Worm (Caenorhabditis elegans) whole organism, young adult: ENCODE results near the gene F37A8.1.

Experiments
- B0019.2 ChIP-seq: fragments of 200-800 bp; sonication (Bioruptor generic); conservative IDR thresholded peaks from 2 replicates; pipeline ENCODE4 v1.3.6; 2022; ENCODE audit warnings: missing genetic modification reagents, missing genetic modification characterization, missing compliant biosample characterization
- F10E7.11 ChIP-seq: sonication (generic microtip); optimal IDR thresholded peaks from 2 replicates; lab custom pipeline; 2017; ENCODE audit warnings: mild to moderate bottlenecking, missing genetic modification characterization, moderate library complexity, missing compliant biosample characterization
- F22D6.2 ChIP-seq: sonication (generic microtip); optimal IDR thresholded peaks from 2 replicates; lab custom pipeline; 2016; ENCODE audit warnings: mild to moderate bottlenecking, missing genetic modification characterization, missing compliant biosample characterization
- F33H1.4 ChIP-seq: fragments of 200-800 bp; sonication (Bioruptor generic); IDR thresholded peaks from 2 replicates; pipeline ENCODE4 v1.3.6; 2022; ENCODE audit warnings: missing genetic modification reagents, missing genetic modification characterization, missing compliant biosample characterization
- F37B4.10 ChIP-seq: fragments of 200-800 bp; sonication (Bioruptor generic); IDR thresholded peaks from 2 replicates; pipeline ENCODE4 v1.3.6; 2022; ENCODE audit warnings: missing genetic modification characterization, missing compliant biosample characterization
- F49E8.2 ChIP-seq: sonication (generic microtip); optimal IDR thresholded peaks from 3 replicates; lab custom pipeline; 2017; ENCODE audit warnings: missing genetic modification characterization, mild to moderate bottlenecking, missing compliant biosample characterization, antibody characterized with exemption, moderate library complexity; ENCODE audit not compliant: insufficient read depth
- F55B11.4 ChIP-seq: sonication (generic microtip); optimal IDR thresholded peaks from 2 replicates; lab custom pipeline; 2016; ENCODE audit warnings: missing compliant biosample characterization, missing genetic modification characterization, borderline replicate concordance; ENCODE audit not compliant: insufficient read depth
- F57C9.4 ChIP-seq: sonication (generic microtip); optimal IDR thresholded peaks from 2 replicates; lab custom pipeline; 2017; ENCODE audit warnings: mild to moderate bottlenecking, missing genetic modification characterization, missing compliant biosample characterization
- K11D2.4 ChIP-seq: fragments of 200-800 bp; sonication (Bioruptor generic); IDR thresholded peaks from 2 replicates; pipeline ENCODE4 v1.3.6; 2022; ENCODE audit warnings: missing genetic modification reagents, missing genetic modification characterization, missing compliant biosample characterization
- T07F8.4 ChIP-seq: sonication (generic microtip); optimal IDR thresholded peaks from 2 replicates; lab custom pipeline; 2016; ENCODE audit warnings: mild to moderate bottlenecking, missing genetic modification characterization, moderate library complexity, missing compliant biosample characterization
- T26A5.8 ChIP-seq: sonication (generic microtip); optimal IDR thresholded peaks from 2 replicates; lab custom pipeline; 2016; ENCODE audit warnings: missing genetic modification characterization, missing compliant biosample characterization
- Y53G8AR.9 ChIP-seq: fragments of 200-800 bp; sonication (Bioruptor generic); conservative IDR thresholded peaks from 2 replicates; pipeline ENCODE4 v1.3.6; 2022; ENCODE audit warnings: missing genetic modification reagents, missing genetic modification characterization, missing compliant biosample characterization
- Y95B8A.8 ChIP-seq: fragments of 200-800 bp; sonication (Bioruptor generic); IDR thresholded peaks from 2 replicates; pipeline ENCODE4 v1.3.6; 2022; ENCODE audit warnings: missing genetic modification reagents, missing genetic modification characterization, missing compliant biosample characterization
- akir-1 ChIP-seq: fragments of 200-800 bp; sonication (Bioruptor generic); optimal IDR thresholded peaks from 2 replicates; lab custom pipeline; 2018; ENCODE audit warnings: mild to moderate bottlenecking, missing genetic modification characterization, moderate library complexity, missing compliant biosample characterization
- aptf-2 ChIP-seq: fragments of 200-800 bp; sonication (Bioruptor generic); conservative IDR thresholded peaks from 2 replicates; pipeline ENCODE4 v1.3.6; 2022; ENCODE audit warnings: missing genetic modification reagents, missing genetic modification characterization, missing compliant biosample characterization
- atf-7 ChIP-seq: sonication (generic microtip); optimal IDR thresholded peaks from 2 replicates; lab custom pipeline; 2017; ENCODE audit warnings: mild to moderate bottlenecking, missing genetic modification characterization, missing compliant biosample characterization
- ceh-58 ChIP-seq: fragments of 200-800 bp; sonication (Bioruptor generic); IDR thresholded peaks from 2 replicates; pipeline ENCODE4 v1.3.6; 2022; ENCODE audit warnings: missing genetic modification characterization, missing compliant biosample characterization
- ceh-91 ChIP-seq: fragments of 200-800 bp; sonication (Bioruptor generic); IDR thresholded peaks from 2 replicates; pipeline ENCODE4 v1.3.6; 2022; ENCODE audit warnings: missing genetic modification reagents, missing genetic modification characterization, missing compliant biosample characterization
- die-1 ChIP-seq: sonication (generic microtip); optimal IDR thresholded peaks from 2 replicates; lab custom pipeline; 2016; ENCODE audit warnings: missing genotype, mild to moderate bottlenecking, missing genetic modification characterization, missing compliant biosample characterization
- dpff-1 ChIP-seq: sonication (generic microtip); optimal IDR thresholded peaks from 2 replicates; lab custom pipeline; 2017; ENCODE audit warnings: mild to moderate bottlenecking, missing genetic modification characterization, missing compliant biosample characterization
- egl-44 ChIP-seq: fragments of 200-800 bp; sonication (Bioruptor generic); IDR thresholded peaks from 2 replicates; pipeline ENCODE4 v1.3.6; 2022; ENCODE audit warnings: missing genetic modification reagents, missing genetic modification characterization, missing compliant biosample characterization
- egrh-3 ChIP-seq: fragments of 200-800 bp; sonication (Bioruptor generic); IDR thresholded peaks from 2 replicates; pipeline ENCODE4 v1.3.6; 2022; ENCODE audit warnings: missing genetic modification reagents, missing genetic modification characterization, missing compliant biosample characterization
- ekl-4 ChIP-seq: fragments of 200-800 bp; sonication (Bioruptor generic); IDR thresholded peaks from 2 replicates; pipeline ENCODE4 v1.3.6; 2022; ENCODE audit warnings: missing genetic modification reagents, missing genetic modification characterization, missing compliant biosample characterization
- him-1 ChIP-seq: sonication (generic microtip); optimal IDR thresholded peaks from 2 replicates; lab custom pipeline; 2016; ENCODE audit warnings: missing genotype, missing genetic modification reagents, missing genetic modification characterization, missing compliant biosample characterization
- hlh-26 ChIP-seq: fragments of 200-800 bp; sonication (Bioruptor generic); conservative IDR thresholded peaks from 2 replicates; pipeline ENCODE4 v1.3.6; 2022; ENCODE audit warnings: missing genetic modification reagents, missing genetic modification characterization, missing compliant biosample characterization
- hmg-1.2 ChIP-seq: fragments of 200-800 bp; sonication (Bioruptor generic); IDR thresholded peaks from 2 replicates; pipeline ENCODE4 v1.3.6; 2022; ENCODE audit warnings: missing genetic modification reagents, missing genetic modification characterization, missing compliant biosample characterization
- hrde-1 ChIP-seq: sonication (generic microtip); optimal IDR thresholded peaks from 2 replicates; lab custom pipeline; 2016; ENCODE audit warnings: missing genetic modification characterization, mild to moderate bottlenecking, missing compliant biosample characterization, moderate library complexity, missing genotype, missing genetic modification reagents, borderline replicate concordance
- lin-40 ChIP-seq: sonication (generic microtip); optimal IDR thresholded peaks from 2 replicates; lab custom pipeline; 2016; ENCODE audit warnings: missing genetic modification characterization, mild to moderate bottlenecking, missing compliant biosample characterization, missing genotype, missing genetic modification reagents
- lir-1 ChIP-seq: fragments of 200-800 bp; sonication (Bioruptor generic); conservative IDR thresholded peaks from 2 replicates; pipeline ENCODE4 v1.3.6; 2022; ENCODE audit warnings: missing genetic modification reagents, missing genetic modification characterization, missing compliant biosample characterization
- madf-8 ChIP-seq: fragments of 200-800 bp; sonication (Bioruptor generic); conservative IDR thresholded peaks from 2 replicates; pipeline ENCODE4 v1.3.6; 2022; ENCODE audit warnings: missing genetic modification reagents, missing genetic modification characterization, missing compliant biosample characterization
- mcd-1 ChIP-seq: fragments of 200-800 bp; sonication (Bioruptor generic); IDR thresholded peaks from 2 replicates; pipeline ENCODE4 v1.3.6; 2022; ENCODE audit warnings: missing genetic modification reagents, missing genetic modification characterization, missing compliant biosample characterization
- nfyb-1 ChIP-seq: fragments of 200-800 bp; sonication (Bioruptor generic); IDR thresholded peaks from 2 replicates; pipeline ENCODE4 v1.3.6; 2022; ENCODE audit warnings: missing genetic modification reagents, missing genetic modification characterization, missing compliant biosample characterization
- nhr-90 ChIP-seq: sonication (generic microtip); optimal IDR thresholded peaks from 2 replicates; lab custom pipeline; 2016; ENCODE audit warnings: missing genotype, mild to moderate bottlenecking, missing genetic modification characterization, missing compliant biosample characterization
- pha-4 ChIP-seq: fragments of 150-350 bp; sonication (generic microtip); optimal IDR thresholded peaks from 2 replicates; lab custom pipeline; 2014; ENCODE audit warnings: missing biosample characterization, missing genetic modification reagents, missing genetic modification characterization
- rpc-1 ChIP-seq, 2 experiments: fragments of 150-350 bp in 1 of 2; sonication (generic microtip) in 1 of 2; optimal IDR thresholded peaks; 2 replicates each; lab custom pipeline; 2014 to 2018; ENCODE audit warnings: missing biosample characterization in 1 of 2, missing genetic modification characterization in 1 of 2, missing genetic modification reagents in 1 of 2, missing genotype in 1 of 2
- sea-2 ChIP-seq: fragments of 200-800 bp; sonication (Bioruptor generic); IDR thresholded peaks from 2 replicates; pipeline ENCODE4 v1.3.6; 2022; ENCODE audit warnings: missing genetic modification characterization, missing compliant biosample characterization
- snpc-1.1 ChIP-seq: sonication (generic microtip); optimal IDR thresholded peaks from 2 replicates; lab custom pipeline; 2017; ENCODE audit warnings: missing genetic modification characterization, mild to moderate bottlenecking, missing compliant biosample characterization, antibody characterized with exemption, moderate library complexity, missing genotype, missing genetic modification reagents; ENCODE audit not compliant: insufficient read depth
- snpc-1.3 ChIP-seq: sonication (generic microtip); optimal IDR thresholded peaks from 2 replicates; lab custom pipeline; 2017; ENCODE audit warnings: missing genetic modification characterization, mild to moderate bottlenecking, missing compliant biosample characterization, antibody characterized with exemption, moderate library complexity, missing genotype, missing genetic modification reagents; ENCODE audit not compliant: insufficient read depth
- snpc-3.4 ChIP-seq: sonication (generic microtip); optimal IDR thresholded peaks from 2 replicates; lab custom pipeline; 2017; ENCODE audit warnings: missing genetic modification characterization, mild to moderate bottlenecking, missing compliant biosample characterization, antibody characterized with exemption, moderate library complexity, missing genotype, missing genetic modification reagents
- tbp1 ChIP-seq: fragments of 200-800 bp; sonication (Bioruptor generic); optimal IDR thresholded peaks from 2 replicates; lab custom pipeline; 2018; ENCODE audit warnings: mild to moderate bottlenecking, missing genetic modification characterization, missing compliant biosample characterization
- unc-130 ChIP-seq: sonication (generic microtip); optimal IDR thresholded peaks from 2 replicates; lab custom pipeline; 2016; ENCODE audit warnings: missing genetic modification reagents, missing genetic modification characterization, missing compliant biosample characterization
- zim-3 ChIP-seq: sonication (generic microtip); optimal IDR thresholded peaks from 2 replicates; lab custom pipeline; 2017; ENCODE audit warnings: mild to moderate bottlenecking, missing genetic modification characterization, moderate library complexity, missing compliant biosample characterization
- ztf-18 ChIP-seq: sonication (generic microtip); optimal IDR thresholded peaks from 2 replicates; lab custom pipeline; 2016; ENCODE audit warnings: missing genotype, mild to moderate bottlenecking, missing genetic modification characterization, missing compliant biosample characterization
- ztf-22 ChIP-seq: fragments of 200-800 bp; sonication (Bioruptor generic); optimal IDR thresholded peaks from 2 replicates; lab custom pipeline; 2018; ENCODE audit warnings: mild to moderate bottlenecking, missing genetic modification characterization, moderate library complexity, missing compliant biosample characterization
- ztf-26 ChIP-seq: sonication (generic microtip); optimal IDR thresholded peaks from 2 replicates; lab custom pipeline; 2017; ENCODE audit warnings: missing genetic modification characterization, missing compliant biosample characterization
- ztf-3 ChIP-seq: fragments of 200-800 bp; sonication (Bioruptor generic); optimal IDR thresholded peaks from 2 replicates; lab custom pipeline; 2018; ENCODE audit warnings: mild to moderate bottlenecking, missing genetic modification characterization, missing compliant biosample characterization
- ztf-6 ChIP-seq: fragments of 200-800 bp; sonication (Bioruptor generic); IDR thresholded peaks from 2 replicates; pipeline ENCODE4 v1.3.6; 2022; ENCODE audit warnings: missing genetic modification reagents, missing genetic modification characterization, missing compliant biosample characterization

The F37A8.1 gene

ce11 chrIII:3915705-3916104 is 12.5 kb upstream of the F37A8.1 start:
- TF ChIP-seq F57C9.4 (tag; lab: Kevin White, UChicago) (no peak), hmg-1.2 (peak; percentile 63; the same call in 1 of the 2 replicates), nfyb-1 (GFP tag; lab: Robert Waterston, UW) (0 out of 2 replicates have a peak, but pooled peaks have one; percentile 31)

- TF ChIP-seq aptf-2 (GFP tag; lab: Robert Waterston, UW): no peak
- TF ChIP-seq pha-4 (tag; lab: Kevin White, UChicago): no peak
- TF ChIP-seq madf-8 (GFP tag; lab: Robert Waterston, UW): peak; percentile 48; the same call in 1 of the 2 replicates
- TF ChIP-seq T26A5.8 (tag; lab: Kevin White, UChicago): no peak
- no peak for TF ChIP-seq K11D2.4 (GFP tag; lab: Robert Waterston, UW)
- TF ChIP-seq F22D6.2 (tag; lab: Kevin White, UChicago): no peak
- TF ChIP-seq zim-3: no peak
- no peak for TF ChIP-seq unc-130 (GFP tag; lab: Kevin White, UChicago)
- no peak for TF ChIP-seq sea-2 (GFP tag; lab: Robert Waterston, UW)
- TF ChIP-seq mcd-1 (GFP tag; lab: Robert Waterston, UW): peak; percentile 38; the same call in 1 of the 2 replicates
- TF ChIP-seq ztf-6 (GFP tag; lab: Robert Waterston, UW): no peak
- no peak for TF ChIP-seq ztf-26 (tag; lab: Kevin White, UChicago)
- no peak for TF ChIP-seq Y53G8AR.9 (GFP tag; lab: Robert Waterston, UW)
- TF ChIP-seq F33H1.4 (GFP tag; lab: Robert Waterston, UW): peak; percentile 44
- peak; percentile 17 for TF ChIP-seq tbp1 (GFP tag; lab: Kevin White, UChicago)
- TF ChIP-seq ceh-58 (GFP tag; lab: Robert Waterston, UW): no peak
- no peak for TF ChIP-seq ztf-3
- no peak for TF ChIP-seq die-1 (tag; lab: Kevin White, UChicago)
- no peak for TF ChIP-seq ceh-91
- no peak for TF ChIP-seq nhr-90
- no peak for TF ChIP-seq F37B4.10 (GFP tag; lab: Robert Waterston, UW)
- TF ChIP-seq F10E7.11 (tag; lab: Kevin White, UChicago): no peak
- TF ChIP-seq lir-1 (GFP tag; lab: Robert Waterston, UW): no peak
- TF ChIP-seq Y95B8A.8 (GFP tag; lab: Robert Waterston, UW): no peak
- peak; percentile 2 for TF ChIP-seq ztf-18 (tag; lab: Kevin White, UChicago)
- TF ChIP-seq egrh-3: no peak
- no peak for TF ChIP-seq egl-44 (GFP tag; lab: Robert Waterston, UW)
- peak; percentile 73 for TF ChIP-seq snpc-1.3 (tag; lab: Kevin White, UChicago)
- no peak for TF ChIP-seq ztf-22
- TF ChIP-seq F49E8.2 (tag; lab: Kevin White, UChicago): peak; percentile 1
- no peak for TF ChIP-seq F55B11.4
- TF ChIP-seq rpc-1 (optimal IDR thresholded peaks at IDR 0.05; lab: Kevin White, UChicago): peak; percentile 42
- no peak for TF ChIP-seq rpc-1 (tag; optimal IDR thresholded peaks at IDR 0.05; lab: Kevin White, UChicago)
- TF ChIP-seq akir-1 (GFP tag; lab: Kevin White, UChicago): no peak
- no peak for TF ChIP-seq ekl-4
- peak; percentile 58 for TF ChIP-seq snpc-1.1 (tag; lab: Kevin White, UChicago)
- no peak for TF ChIP-seq B0019.2 (GFP tag; lab: Robert Waterston, UW)
- TF ChIP-seq dpff-1 (tag; lab: Kevin White, UChicago): no peak
- peak; percentile 60 for TF ChIP-seq snpc-3.4 (tag; lab: Kevin White, UChicago)
- TF ChIP-seq hlh-26 (GFP tag; lab: Robert Waterston, UW): no peak
- no peak for TF ChIP-seq him-1
- TF ChIP-seq T07F8.4: no peak
- TF ChIP-seq atf-7 (tag; lab: Kevin White, UChicago): no peak
- no peak for TF ChIP-seq hrde-1 (tag; lab: Kevin White, UChicago)
- TF ChIP-seq lin-40 (tag; lab: Kevin White, UChicago): no peak
Observed at ce11 chrIII:3916624-3917023, 11.6 kb upstream of the F37A8.1 start, which contains the start of gene ccdc-47. TSS of gene ccdc-47 (plus strand) at chrIII:3916967.
